Fruit fly (Drosophila melanogaster): ENCODE results near the gene Non2.
A peak's percentile ranks its signal among the peaks of the same experiment; 100 is the strongest.

Gene Non2

dm6 chr3L:2733208-2733607 is 33.6 kb upstream of the Non2 start (continued):
- peak; percentile 72 for TF ChIP-seq caup (GFP tag; optimal IDR thresholded peaks at IDR 0.05; ENCODE audit: severe bottlenecking)
- TF ChIP-seq Elba2 (GFP tag; optimal IDR thresholded peaks at IDR 0.05), result no peak
- TF ChIP-seq CG5180 (GFP tag; optimal IDR thresholded peaks at IDR 0.05), result no peak
- no peak for TF ChIP-seq Hr78 (GFP tag; optimal IDR thresholded peaks at IDR 0.05)
- TF ChIP-seq Doc2 (GFP tag; IDR thresholded peaks at IDR 0.05), result no peak
- peak; percentile 69 for TF ChIP-seq esg (GFP tag; conservative IDR thresholded peaks at IDR 0.05)
- TF ChIP-seq da (GFP tag; optimal IDR thresholded peaks at IDR 0.05), result no peak
- peak; percentile 28 for TF ChIP-seq Ets97D (GFP tag; optimal IDR thresholded peaks at IDR 0.05)
- TF ChIP-seq CG7963 (GFP tag; IDR thresholded peaks at IDR 0.05; ENCODE audit: partially characterized antibody), result no peak
- peak; percentile 81 for TF ChIP-seq mam (GFP tag; optimal IDR thresholded peaks at IDR 0.05)
- peak; percentile 61 for TF ChIP-seq Fer1 (GFP tag; optimal IDR thresholded peaks at IDR 0.05)
- TF ChIP-seq CG8359 (GFP tag; optimal IDR thresholded peaks at IDR 0.05; ENCODE audit: borderline replicate concordance), result peak; percentile 13
- TF ChIP-seq dmrt11E (tag; optimal IDR thresholded peaks at IDR 0.05), result peak; percentile 20
- TF ChIP-seq Ada2b (GFP tag; IDR thresholded peaks at IDR 0.05), result peak; percentile 87
- no peak for TF ChIP-seq Kr (GFP tag; optimal IDR thresholded peaks at IDR 0.05)
- 0 out of 2 replicates have a peak, but pooled peaks have one; percentile 25 for TF ChIP-seq cas (GFP tag; IDR thresholded peaks at IDR 0.05)
- peak; percentile 4 for TF ChIP-seq Atf3 (GFP tag; optimal IDR thresholded peaks at IDR 0.05)
- TF ChIP-seq CG17328 (GFP tag; IDR thresholded peaks at IDR 0.05), result peak; percentile 71
- peak; percentile 68 for TF ChIP-seq pho (GFP tag; optimal IDR thresholded peaks at IDR 0.05)
- peak; percentile 82 for TF ChIP-seq gem (tag; optimal IDR thresholded peaks at IDR 0.05)
- TF ChIP-seq CG2712 (tag; optimal IDR thresholded peaks at IDR 0.05), result peak; percentile 63
- peak; percentile 41 for TF ChIP-seq repo (GFP tag; optimal IDR thresholded peaks at IDR 0.05)
- TF ChIP-seq inv (GFP tag; IDR thresholded peaks at IDR 0.05; ENCODE audit: partially characterized antibody), result no peak
- TF ChIP-seq Bdp1 (GFP tag; optimal IDR thresholded peaks at IDR 0.05), result peak; percentile 27
- peak; percentile 78 for TF ChIP-seq PHDP (tag; optimal IDR thresholded peaks at IDR 0.05)
- no peak for TF ChIP-seq abd-A (tag; optimal IDR thresholded peaks at IDR 0.05)
- 0 out of 2 replicates have a peak, but pooled peaks have one; percentile 22 for TF ChIP-seq rib (GFP tag; IDR thresholded peaks at IDR 0.05)
- TF ChIP-seq Opbp (GFP tag; IDR thresholded peaks at IDR 0.05; ENCODE audit: partially characterized antibody), result no peak
- TF ChIP-seq CG13287 (GFP tag; IDR thresholded peaks at IDR 0.05; ENCODE audit: partially characterized antibody), result no peak
- no peak for TF ChIP-seq trem (tag; optimal IDR thresholded peaks at IDR 0.05)
- TF ChIP-seq Atf-2 (GFP tag; optimal IDR thresholded peaks at IDR 0.05), result peak; percentile 56
- peak; percentile 90 for TF ChIP-seq slbo (GFP tag; IDR thresholded peaks at IDR 0.05)
- no peak for TF ChIP-seq CG15479 (GFP tag; optimal IDR thresholded peaks at IDR 0.05)
- no peak for TF ChIP-seq HmgD (GFP tag; optimal IDR thresholded peaks at IDR 0.05)
- no peak for TF ChIP-seq CG31365 (tag; optimal IDR thresholded peaks at IDR 0.05)
- TF ChIP-seq ab (GFP tag; optimal IDR thresholded peaks at IDR 0.05), result no peak
- TF ChIP-seq CG10462 (GFP tag; optimal IDR thresholded peaks at IDR 0.05), result peak; percentile 36
- TF ChIP-seq CTCF (GFP tag; optimal IDR thresholded peaks at IDR 0.05), result no peak
- TF ChIP-seq hb (GFP tag; IDR thresholded peaks at IDR 0.05; ENCODE audit: partially characterized antibody), result no peak
- TF ChIP-seq Gsc (GFP tag; IDR thresholded peaks at IDR 0.05), result 0 out of 2 replicates have a peak, but pooled peaks have one; percentile 18
- TF ChIP-seq CG13296 (GFP tag; optimal IDR thresholded peaks at IDR 0.05), result no peak
- TF ChIP-seq CG1603 (tag; optimal IDR thresholded peaks at IDR 0.05), result peak; percentile 73
- TF ChIP-seq CG1832 (GFP tag; optimal IDR thresholded peaks at IDR 0.05), result no peak
- TF ChIP-seq Aef1 (GFP tag; IDR thresholded peaks at IDR 0.05), result peak; percentile 80
- no peak for TF ChIP-seq Nf-YC (tag; optimal IDR thresholded peaks at IDR 0.05)
- no peak for TF ChIP-seq tll (GFP tag; optimal IDR thresholded peaks at IDR 0.05)
- no peak for TF ChIP-seq Dref (GFP tag; IDR thresholded peaks at IDR 0.05)
- TF ChIP-seq fd102C (GFP tag; optimal IDR thresholded peaks at IDR 0.05), result no peak
- peak; percentile 58; the same call in 1 of the 2 replicates for TF ChIP-seq ro (GFP tag; IDR thresholded peaks at IDR 0.05)
- TF ChIP-seq ci (GFP tag; IDR thresholded peaks at IDR 0.05), result peak; percentile 76; the same call in 2 of the 3 replicates

Measured in whole organism, embryonic.